Fruit fly (Drosophila melanogaster): ENCODE results near the gene CG1640.
A peak's percentile ranks its signal among the peaks of the same experiment; 100 is the strongest.

The CG1640 gene

dm6 chrX:13411376-13411973 lies 41.1 kb downstream of the CG1640 start:
- TF ChIP-seq CG6854 (GFP tag; optimal IDR thresholded peaks at IDR 0.05) (peak; percentile 48), acj6 (GFP tag; optimal IDR thresholded peaks at IDR 0.05) (no peak), ss (GFP tag; optimal IDR thresholded peaks at IDR 0.05) (peak; percentile 14 to 23), esn (GFP tag; optimal IDR thresholded peaks at IDR 0.05) (peak; percentile 10), CG6808 (GFP tag; optimal IDR thresholded peaks at IDR 0.05) (no peak), net (GFP tag; optimal IDR thresholded peaks at IDR 0.05) (no peak), CG6163 (GFP tag; IDR thresholded peaks at IDR 0.05) (peak; percentile 57; the same call in 2 of the 3 replicates), CG15336 (GFP tag; IDR thresholded peaks at IDR 0.05) (peak; percentile 43; the same call in 1 of the 2 replicates), svp (GFP tag) (peak; percentile 34), salr (GFP tag; optimal IDR thresholded peaks at IDR 0.05) (peak in 1 of 2 experiments; percentile 32), Sox102F (GFP tag; optimal IDR thresholded peaks at IDR 0.05) (peak; percentile 32), eg (GFP tag; IDR thresholded peaks at IDR 0.05) (peak; percentile 9; the same call in 1 of the 3 replicates), Eip78C (GFP tag) (peak; percentile 61), Hr4 (GFP tag; optimal IDR thresholded peaks at IDR 0.05) (no peak), CG32006 (GFP tag; optimal IDR thresholded peaks at IDR 0.05) (peak; percentile 45)

dm6 chrX:13412941-13413613 lies 42.7 kb downstream of the CG1640 start, which contains the start of the genes CG1998 and Set2:
CG1998 (minus strand) TSS chrX:13413074.
Set2 (plus strand) TSS chrX:13413242.
- TF ChIP-seq Eip78C (GFP tag) (peak; percentile 29), CG8119 (GFP tag; IDR thresholded peaks at IDR 0.05) (0 out of 3 replicates have a peak, but pooled peaks have one; percentile 12), spab (GFP tag; optimal IDR thresholded peaks at IDR 0.05) (no peak), CG1621 (tag; optimal IDR thresholded peaks at IDR 0.05) (peak; percentile 59)

- TF ChIP-seq Sox102F (GFP tag; optimal IDR thresholded peaks at IDR 0.05) = no peak
- peak; percentile 97 for TF ChIP-seq CG6854 (GFP tag; optimal IDR thresholded peaks at IDR 0.05)
Measured at dm6 chrX:13421059-13421458, 50.7 kb downstream of the CG1640 start.
